Fruit fly (Drosophila melanogaster): ENCODE measurements around the gene Jon66Ci.

Jon66Ci gene

dm6 chr3L:8440771-8441549, 49.6 kb downstream of the Jon66Ci start:
- TF ChIP-seq EcR (GFP tag; optimal IDR thresholded peaks at IDR 0.05) (no peak), psq (optimal IDR thresholded peaks at IDR 0.05) (no peak)

Measured in whole organism.